Worm (Caenorhabditis elegans): ENCODE measurements around the gene dim-1.

Gene dim-1

DNA sequence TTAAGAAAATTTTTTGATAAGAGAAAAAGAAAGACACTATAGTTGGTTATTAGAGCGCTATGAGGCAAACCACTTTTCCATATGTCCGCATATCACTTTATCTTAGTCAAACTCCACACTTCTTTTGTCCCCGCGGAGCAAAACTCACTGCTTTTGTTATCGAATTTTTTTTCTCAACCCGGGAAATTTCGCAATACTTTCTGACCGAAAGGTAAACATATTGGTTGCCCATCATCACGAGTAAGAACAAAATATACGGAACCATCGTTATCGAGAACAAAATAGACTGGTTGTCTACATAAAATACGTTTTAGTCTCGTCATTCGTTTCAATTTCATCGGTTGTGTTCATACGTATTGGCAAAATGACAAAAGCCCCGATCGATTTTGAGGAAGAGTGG, 11.3 kb upstream of the dim-1 start, which contains the start of gene C18A11.1:
C18A11.1 (plus strand) TSS at position 36 of the 400 bp plus-strand sequence.
- no peak for TF ChIP-seq pes-1 (GFP tag; IDR thresholded peaks at IDR 0.05)
- TF ChIP-seq ets-7 (tag; optimal IDR thresholded peaks at IDR 0.05) = no peak
- TF ChIP-seq B0310.2 (tag; optimal IDR thresholded peaks at IDR 0.05) = no peak
- no peak for TF ChIP-seq tbx-37 (GFP tag; conservative IDR thresholded peaks at IDR 0.05)
- TF ChIP-seq ceh-13 (GFP tag; optimal IDR thresholded peaks at IDR 0.05) = no peak

DNA sequence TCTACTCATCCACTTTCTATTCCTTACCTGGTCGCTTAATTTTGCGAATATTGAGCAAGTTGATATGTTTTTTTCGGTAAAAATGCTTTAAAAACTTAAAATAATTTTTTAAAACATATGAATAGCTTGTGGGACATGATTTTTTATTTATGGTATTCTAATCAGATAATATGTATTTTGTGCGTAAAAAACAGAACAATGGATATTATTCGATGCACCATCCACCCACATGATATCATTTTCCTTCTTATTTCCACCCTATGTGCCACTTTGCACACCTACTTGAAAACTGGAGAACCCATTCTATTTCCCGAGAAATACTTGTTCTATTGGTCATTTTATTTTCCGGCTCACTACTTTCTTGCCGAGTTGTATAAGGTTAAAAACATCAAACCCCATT, 9.2 kb upstream of the dim-1 start, which contains the start of gene C18A11.2:
C18A11.2 (plus strand) TSS at position 301 of the 400 bp plus-strand sequence.
- TF ChIP-seq F13C5.2 (tag; optimal IDR thresholded peaks at IDR 0.05) (no peak), tbx-11 (GFP tag; IDR thresholded peaks at IDR 0.05) (no peak), tbx-37 (GFP tag; conservative IDR thresholded peaks at IDR 0.05) (no peak), ceh-13 (GFP tag; optimal IDR thresholded peaks at IDR 0.05) (no peak), aly-1 (tag; optimal IDR thresholded peaks at IDR 0.05) (no peak), tra-4 (tag; optimal IDR thresholded peaks at IDR 0.05) (no peak), ets-7 (tag; optimal IDR thresholded peaks at IDR 0.05) (no peak), ama-1 (optimal IDR thresholded peaks at IDR 0.05) (no peak), hnd-1 (tag; optimal IDR thresholded peaks at IDR 0.05) (no peak), B0310.2 (tag; optimal IDR thresholded peaks at IDR 0.05) (no peak)

DNA sequence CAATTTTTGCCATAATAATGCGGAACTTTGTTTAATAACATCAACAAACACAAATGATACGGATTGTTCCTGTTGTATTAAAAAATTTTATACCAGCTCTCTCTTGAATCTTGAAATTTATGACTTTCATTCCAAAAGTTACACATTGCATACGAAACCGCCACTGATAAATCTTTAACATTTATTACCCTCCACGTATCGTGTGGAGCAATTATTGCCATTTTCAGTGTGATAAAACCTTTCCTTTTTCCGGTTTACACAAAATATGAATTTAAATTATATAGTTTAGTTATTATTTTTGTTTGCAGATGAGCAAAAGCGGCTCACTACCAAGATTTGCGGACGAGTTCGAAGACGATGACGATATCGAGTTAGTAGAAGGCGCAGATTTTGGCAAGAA, 2.8 kb upstream of the dim-1 start, which contains the start of gene C18A11.3:
C18A11.3 (plus strand) TSS at position 301 of the 400 bp plus-strand sequence.
- TF ChIP-seq sea-1 (GFP tag; conservative IDR thresholded peaks at IDR 0.05) = no peak
- no peak for TF ChIP-seq scrt-1 (GFP tag; IDR thresholded peaks at IDR 0.05)
- TF ChIP-seq B0310.2 (tag; optimal IDR thresholded peaks at IDR 0.05) = no peak
- TF ChIP-seq flt-1 (GFP tag; IDR thresholded peaks at IDR 0.05) = no peak
- TF ChIP-seq hmg-4 (GFP tag; optimal IDR thresholded peaks at IDR 0.05) = no peak
- no peak for TF ChIP-seq tra-4 (tag; optimal IDR thresholded peaks at IDR 0.05)
- TF ChIP-seq F13C5.2 (tag; optimal IDR thresholded peaks at IDR 0.05) = no peak
- no peak for TF ChIP-seq pes-1 (GFP tag; IDR thresholded peaks at IDR 0.05)
- no peak for TF ChIP-seq hnd-1 (tag; optimal IDR thresholded peaks at IDR 0.05)
- no peak for TF ChIP-seq hmbx-1 (tag; optimal IDR thresholded peaks at IDR 0.05)
- TF ChIP-seq ceh-36 (tag; optimal IDR thresholded peaks at IDR 0.05) = no peak
- no peak for TF ChIP-seq ama-1 (optimal IDR thresholded peaks at IDR 0.05)
- TF ChIP-seq ceh-13 (GFP tag; optimal IDR thresholded peaks at IDR 0.05) = no peak
- TF ChIP-seq aly-1 (tag; optimal IDR thresholded peaks at IDR 0.05) = no peak
- no peak for TF ChIP-seq tbx-37 (GFP tag; conservative IDR thresholded peaks at IDR 0.05)
- no peak for TF ChIP-seq tbx-11 (GFP tag; IDR thresholded peaks at IDR 0.05)

ce11 chrX:8059999-8060398, 2.0 kb upstream of the dim-1 start:
- no peak for TF ChIP-seq sea-1 (GFP tag; conservative IDR thresholded peaks at IDR 0.05)
- no peak for TF ChIP-seq flt-1 (GFP tag; IDR thresholded peaks at IDR 0.05)
- TF ChIP-seq scrt-1 (GFP tag; IDR thresholded peaks at IDR 0.05) = no peak
- TF ChIP-seq ets-7 (tag; optimal IDR thresholded peaks at IDR 0.05) = no peak

DNA sequence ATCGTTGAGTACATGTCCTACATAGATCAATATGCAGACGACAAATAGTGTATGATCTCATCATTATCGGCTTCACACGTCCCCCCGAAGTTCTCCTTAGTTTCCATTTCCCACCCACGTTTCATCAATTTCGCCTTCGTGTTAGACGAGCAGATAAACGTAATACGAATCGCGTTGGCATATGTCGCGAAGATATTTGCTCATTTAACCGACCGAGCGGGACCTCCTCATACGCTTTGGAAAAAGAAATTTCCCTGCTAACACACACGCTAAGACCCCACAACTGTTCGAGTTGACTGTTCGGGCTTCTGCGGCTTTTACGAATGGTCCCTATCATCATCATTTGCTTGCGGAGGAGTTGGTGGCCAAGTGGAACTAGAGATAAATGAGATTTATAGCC, 3.5 kb downstream of the dim-1 start:
- TF ChIP-seq pes-1 (GFP tag; IDR thresholded peaks at IDR 0.05) = no peak
- no peak for TF ChIP-seq scrt-1 (GFP tag; IDR thresholded peaks at IDR 0.05)
- TF ChIP-seq ceh-13 (GFP tag; optimal IDR thresholded peaks at IDR 0.05) = no peak
- TF ChIP-seq hmg-4 (GFP tag; optimal IDR thresholded peaks at IDR 0.05) = no peak
- TF ChIP-seq tbx-37 (GFP tag; conservative IDR thresholded peaks at IDR 0.05) = no peak
- TF ChIP-seq ama-1 (optimal IDR thresholded peaks at IDR 0.05) = no peak
- no peak for TF ChIP-seq B0310.2 (tag; optimal IDR thresholded peaks at IDR 0.05)
- TF ChIP-seq ets-7 (tag; optimal IDR thresholded peaks at IDR 0.05) = no peak
- no peak for TF ChIP-seq aly-1 (tag; optimal IDR thresholded peaks at IDR 0.05)
- no peak for TF ChIP-seq sea-1 (GFP tag; conservative IDR thresholded peaks at IDR 0.05)
- no peak for TF ChIP-seq hmbx-1 (tag; optimal IDR thresholded peaks at IDR 0.05)

DNA sequence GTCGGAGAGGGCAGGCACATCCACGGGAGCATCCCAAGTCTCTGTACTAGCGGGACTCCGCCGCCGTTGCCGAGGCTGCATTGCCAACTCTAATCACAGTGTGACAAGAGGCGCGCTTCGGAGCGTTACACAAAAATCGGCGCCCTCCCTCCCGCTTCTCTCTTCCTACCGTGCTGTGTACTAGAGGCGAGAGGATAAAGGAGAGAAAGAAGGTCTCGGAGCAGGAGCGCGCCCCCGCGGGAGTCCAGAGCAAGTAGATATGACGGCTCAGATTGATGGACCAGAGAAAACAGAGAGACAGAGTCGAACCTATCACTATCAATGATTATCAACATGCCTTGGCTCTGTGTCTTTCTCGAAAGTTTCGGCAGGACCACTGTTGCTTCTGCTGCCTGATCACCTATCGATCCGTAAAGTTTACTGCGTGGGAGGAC, 5.0 kb downstream of the dim-1 start:
- TF ChIP-seq tbx-37 (GFP tag; conservative IDR thresholded peaks at IDR 0.05) = no peak
- TF ChIP-seq tra-4 (tag; optimal IDR thresholded peaks at IDR 0.05) = no peak
- TF ChIP-seq B0310.2 (tag; optimal IDR thresholded peaks at IDR 0.05) = no peak
- TF ChIP-seq ceh-36 (tag; optimal IDR thresholded peaks at IDR 0.05) = no peak
- no peak for TF ChIP-seq ets-7 (tag; optimal IDR thresholded peaks at IDR 0.05)
- TF ChIP-seq scrt-1 (GFP tag; IDR thresholded peaks at IDR 0.05) = no peak
- no peak for TF ChIP-seq ama-1 (optimal IDR thresholded peaks at IDR 0.05)

DNA sequence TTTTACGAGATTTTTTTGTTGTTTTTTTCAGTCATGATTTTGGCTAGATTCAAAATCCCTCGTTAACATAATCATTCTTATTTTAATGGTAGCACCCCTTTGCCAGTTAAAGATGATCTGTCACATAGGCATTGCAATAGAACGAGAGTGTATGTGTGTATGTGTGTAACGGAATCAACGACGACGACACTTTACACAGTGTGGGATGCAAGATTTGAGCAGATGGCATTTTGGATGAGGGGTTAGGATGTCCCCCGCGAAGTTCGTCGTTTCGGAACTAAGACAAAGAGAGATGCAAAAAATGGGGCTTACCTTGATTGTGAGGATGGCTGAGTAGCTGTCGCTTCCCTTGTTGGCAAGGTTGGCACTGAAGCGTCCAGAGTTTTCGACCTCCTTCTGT, 6.0 kb downstream of the dim-1 start:
- no peak for TF ChIP-seq pes-1 (GFP tag; IDR thresholded peaks at IDR 0.05)
- TF ChIP-seq hmbx-1 (tag; optimal IDR thresholded peaks at IDR 0.05) = no peak

- TF ChIP-seq aly-1 (tag; optimal IDR thresholded peaks at IDR 0.05) (no peak), flt-1 (GFP tag; IDR thresholded peaks at IDR 0.05) (no peak), ama-1 (optimal IDR thresholded peaks at IDR 0.05) (no peak), ceh-13 (GFP tag; optimal IDR thresholded peaks at IDR 0.05) (no peak), tra-4 (tag; optimal IDR thresholded peaks at IDR 0.05) (no peak), hnd-1 (tag; optimal IDR thresholded peaks at IDR 0.05) (no peak), hmbx-1 (tag; optimal IDR thresholded peaks at IDR 0.05) (no peak), tbx-37 (GFP tag; conservative IDR thresholded peaks at IDR 0.05) (no peak), hmg-4 (GFP tag; optimal IDR thresholded peaks at IDR 0.05) (no peak), scrt-1 (GFP tag; IDR thresholded peaks at IDR 0.05) (no peak), B0310.2 (tag; optimal IDR thresholded peaks at IDR 0.05) (no peak), ceh-36 (tag; optimal IDR thresholded peaks at IDR 0.05) (no peak), F13C5.2 (tag; optimal IDR thresholded peaks at IDR 0.05) (no peak), pes-1 (GFP tag; IDR thresholded peaks at IDR 0.05) (no peak), ets-7 (tag; optimal IDR thresholded peaks at IDR 0.05) (no peak), sea-1 (GFP tag; conservative IDR thresholded peaks at IDR 0.05) (no peak), tbx-11 (GFP tag; IDR thresholded peaks at IDR 0.05) (no peak)
Observed at ce11 chrX:8048637-8049036, 9.4 kb downstream of the dim-1 start.

All from whole organism, early embryonic.